Comparison of ENCODE assay signal across 2 fruit fly cellular contexts in the genomic region with DNA sequence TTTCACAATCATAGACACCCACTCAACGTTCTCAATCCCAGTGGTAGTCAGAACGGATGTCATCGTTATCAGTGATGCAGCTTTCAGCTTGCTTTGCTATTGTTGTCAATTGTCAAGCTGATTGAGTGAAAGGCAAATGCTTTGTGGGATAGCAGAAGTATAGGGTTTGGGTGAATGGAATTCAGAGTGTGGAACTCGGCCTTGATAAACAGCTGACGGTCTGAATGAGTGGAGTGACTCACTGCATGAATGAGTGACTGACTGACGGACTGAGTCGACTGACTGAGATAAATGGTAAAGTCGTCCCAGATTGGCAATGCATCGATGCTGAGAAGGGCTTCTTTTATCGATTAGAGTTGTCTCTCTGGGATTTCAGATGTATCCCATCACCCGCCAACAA.
TF ChIP-seq lines count a peak whose summit lies in the region.

No protein-coding gene starts in this region.

- TF ChIP-seq CTCF in whole organism, embryonic (GFP tag; optimal IDR thresholded peaks at IDR 0.05; lab: Kevin White, UChicago), result no peak

TF ChIP-seq in whole organism, embryonic, 481 proteins besides CTCF, POLR2A, EP300 and RAD21:
- TF ChIP-seq CG2199 (GFP tag; IDR thresholded peaks at IDR 0.05; lab: Robert Waterston, UW), result 0 out of 3 replicates have a peak, but pooled peaks have one; percentile 42
- peak; percentile 19 for TF ChIP-seq CG8281 (tag; optimal IDR thresholded peaks at IDR 0.05; lab: Kevin White, UChicago)
- no peak for TF ChIP-seq MTF-1 (GFP tag; optimal IDR thresholded peaks at IDR 0.05; lab: Kevin White, UChicago; ENCODE audit: borderline replicate concordance)
- peak; percentile 91 for TF ChIP-seq z (GFP tag; IDR thresholded peaks at IDR 0.05; lab: Robert Waterston, UW)

TF ChIP-seq in whole organism, prepupa, 60 proteins besides CTCF, POLR2A, EP300 and RAD21:
- peak; percentile 13 for TF ChIP-seq Eip78C (GFP tag; lab: Kevin White, UChicago)
- TF ChIP-seq fd59A (GFP tag; optimal IDR thresholded peaks at IDR 0.05; lab: Kevin White, UChicago), result no peak
